Fruit fly (Drosophila melanogaster) whole organism, embryonic: ENCODE results near the gene Cdc14.

Experiments
- ATbp ChIP-seq: fragments of 200-800 bp; sonication (Bioruptor generic); optimal IDR thresholded peaks from 2 replicates; lab custom pipeline; 2017; ENCODE audit warnings: missing biosample characterization, mild to moderate bottlenecking, missing genetic modification characterization, missing genetic modification reagents
- CG11504 ChIP-seq: fragments of 200-800 bp; sonication (Bioruptor generic); optimal IDR thresholded peaks from 3 replicates; lab custom pipeline; 2019; ENCODE audit warnings: missing biosample characterization, mild to moderate bottlenecking, missing genetic modification characterization, moderate library complexity
- CG12299 ChIP-seq: fragments of 200-800 bp; sonication (Bioruptor generic); optimal IDR thresholded peaks from 2 replicates; lab custom pipeline; 2018; ENCODE audit warnings: missing biosample characterization, mild to moderate bottlenecking, missing genetic modification characterization
- CG13296 ChIP-seq: fragments of 200-800 bp; sonication (Bioruptor generic); optimal IDR thresholded peaks from 3 replicates; lab custom pipeline; 2018; ENCODE audit warnings: missing biosample characterization, mild to moderate bottlenecking, missing genetic modification characterization
- CG15269 ChIP-seq: fragments of 200-800 bp; sonication (Bioruptor generic); optimal IDR thresholded peaks from 2 replicates; lab custom pipeline; 2018; ENCODE audit warnings: missing biosample characterization, mild to moderate bottlenecking, missing genetic modification characterization, moderate library complexity
- CG17361 ChIP-seq: fragments of 200-800 bp; sonication (Bioruptor generic); IDR thresholded peaks from 3 replicates; pipeline ENCODE4 v1.3.6; 2022; ENCODE audit warnings: missing biosample characterization, missing genetic modification characterization
- CG17912 ChIP-seq: fragments of 200-800 bp; sonication (Bioruptor generic); optimal IDR thresholded peaks from 2 replicates; lab custom pipeline; 2018; ENCODE audit warnings: missing biosample characterization, mild to moderate bottlenecking, missing genetic modification characterization
- CG18476 ChIP-seq: fragments of 200-800 bp; sonication (Bioruptor generic); optimal IDR thresholded peaks from 2 replicates; lab custom pipeline; 2016; ENCODE audit warnings: missing biosample characterization, mild to moderate bottlenecking, missing genetic modification characterization
- CG2199 ChIP-seq: fragments of 200-800 bp; sonication (Bioruptor generic); IDR thresholded peaks from 3 replicates; pipeline ENCODE4 v1.3.6; 2022; ENCODE audit warnings: missing biosample characterization, missing genetic modification characterization
- CG2875 ChIP-seq: fragments of 200-800 bp; sonication (Bioruptor generic); optimal IDR thresholded peaks from 2 replicates; lab custom pipeline; 2017; ENCODE audit warnings: missing biosample characterization, mild to moderate bottlenecking, missing genetic modification characterization, missing genetic modification reagents
- CG31441 ChIP-seq: fragments of 200-800 bp; sonication (Bioruptor generic); IDR thresholded peaks from 2 replicates; pipeline ENCODE4 v1.3.6; 2022; ENCODE audit warnings: missing biosample characterization, missing genetic modification characterization
- CG33213 ChIP-seq: fragments of 200-800 bp; sonication (Bioruptor generic); optimal IDR thresholded peaks from 3 replicates; lab custom pipeline; 2016; ENCODE audit warnings: missing biosample characterization, missing genetic modification characterization
- CG34422 ChIP-seq: fragments of 200-800 bp; sonication (Bioruptor generic); IDR thresholded peaks from 3 replicates; pipeline ENCODE4 v1.3.6; 2022; ENCODE audit warnings: missing biosample characterization, missing genetic modification characterization
- CG3847 ChIP-seq: fragments of 200-800 bp; sonication (Bioruptor generic); IDR thresholded peaks from 2 replicates; pipeline ENCODE4 v1.3.6; 2022; ENCODE audit warnings: missing biosample characterization, missing genetic modification characterization
- CG42726 ChIP-seq: fragments of 200-800 bp; sonication (Bioruptor generic); IDR thresholded peaks from 2 replicates; pipeline ENCODE4 v1.3.6; 2022; ENCODE audit warnings: missing biosample characterization, missing genetic modification characterization; ENCODE audit not compliant: partially characterized antibody
- CG6175 ChIP-seq: fragments of 200-800 bp; sonication (Bioruptor generic); IDR thresholded peaks from 3 replicates; pipeline ENCODE4 v1.3.6; 2022; ENCODE audit warnings: missing biosample characterization, missing genetic modification characterization
- CG7372 ChIP-seq: fragments of 200-800 bp; sonication (Bioruptor generic); IDR thresholded peaks from 2 replicates; pipeline ENCODE4 v1.3.6; 2022; ENCODE audit warnings: missing biosample characterization, missing genetic modification characterization
- Dek ChIP-seq: fragments of 200-800 bp; sonication (Bioruptor generic); optimal IDR thresholded peaks from 3 replicates; lab custom pipeline; 2019; ENCODE audit warnings: missing biosample characterization, mild to moderate bottlenecking, missing genetic modification characterization, moderate library complexity
- Dip3 ChIP-seq: fragments of 200-800 bp; sonication (Bioruptor generic); optimal IDR thresholded peaks from 3 replicates; lab custom pipeline; 2016; ENCODE audit warnings: missing biosample characterization, missing genetic modification characterization
- Dll ChIP-seq: fragments of 200-800 bp; sonication (Bioruptor generic); IDR thresholded peaks from 4 replicates; pipeline ENCODE4 v1.3.6; 2022; ENCODE audit warnings: missing biosample characterization, missing genetic modification characterization; ENCODE audit not compliant: partially characterized antibody
- Doc2 ChIP-seq: fragments of 200-800 bp; sonication (Bioruptor generic); IDR thresholded peaks from 2 replicates; pipeline ENCODE4 v1.3.6; 2022; ENCODE audit warnings: missing biosample characterization, missing genetic modification characterization
- Eip74EF ChIP-seq, 2 experiments: fragments of 200-800 bp in 1 of 2; fragments of >200 bp in 1 of 2; sonication (Bioruptor generic) in 1 of 2; optimal IDR thresholded peaks; 2 replicates each; lab custom pipeline; 2017 to 2019; ENCODE audit warnings: missing biosample characterization in 2 of 2, missing genetic modification characterization in 2 of 2, mild to moderate bottlenecking in 1 of 2, moderate library complexity in 1 of 2
- Ets65A ChIP-seq: fragments of 200-800 bp; sonication (Bioruptor generic); peaks from one replicate; lab custom pipeline; 2016; ENCODE audit warnings: missing biosample characterization, missing genetic modification characterization
- Fer1 ChIP-seq: fragments of 200-800 bp; sonication (Bioruptor generic); optimal IDR thresholded peaks from 2 replicates; lab custom pipeline; 2017; ENCODE audit warnings: missing biosample characterization, mild to moderate bottlenecking, missing genetic modification characterization
- Gug ChIP-seq: fragments of 200-800 bp; sonication (Bioruptor generic); IDR thresholded peaks from 4 replicates; pipeline ENCODE4 v1.3.6; 2022; ENCODE audit warnings: missing biosample characterization, missing genetic modification characterization
- Hsf ChIP-seq: fragments of 200-800 bp; sonication (Bioruptor generic); optimal IDR thresholded peaks from 3 replicates; lab custom pipeline; 2016; ENCODE audit warnings: missing biosample characterization, missing genetic modification characterization
- Lhr ChIP-seq: fragments of 200-800 bp; sonication (Bioruptor generic); optimal IDR thresholded peaks from 3 replicates; lab custom pipeline; 2017; ENCODE audit warnings: mild to moderate bottlenecking, missing biosample characterization, missing genetic modification reagents, missing genetic modification characterization
- Nf-YB ChIP-seq: fragments of 200-800 bp; sonication (Bioruptor generic); optimal IDR thresholded peaks from 3 replicates; lab custom pipeline; 2019; ENCODE audit warnings: missing biosample characterization, mild to moderate bottlenecking, missing genetic modification characterization, moderate library complexity
- Poxn ChIP-seq: fragments of 200-800 bp; sonication (Bioruptor generic); IDR thresholded peaks from 2 replicates; pipeline ENCODE4 v1.3.6; 2022; ENCODE audit warnings: missing biosample characterization, missing genetic modification characterization
- Usf ChIP-seq: fragments of 200-800 bp; sonication (Bioruptor generic); optimal IDR thresholded peaks from 2 replicates; lab custom pipeline; 2017; ENCODE audit warnings: missing genotype, missing biosample characterization, missing genetic modification characterization
- Xbp1 ChIP-seq: fragments of 200-800 bp; sonication (Bioruptor generic); optimal IDR thresholded peaks from 3 replicates; lab custom pipeline; 2016; ENCODE audit warnings: missing biosample characterization, mild to moderate bottlenecking, missing genetic modification characterization
- az2 ChIP-seq: fragments of 200-800 bp; sonication (Bioruptor generic); optimal IDR thresholded peaks from 3 replicates; lab custom pipeline; 2016; ENCODE audit warnings: missing biosample characterization, missing genetic modification characterization
- caup ChIP-seq: fragments of 200-800 bp; sonication (Bioruptor generic); optimal IDR thresholded peaks from 3 replicates; lab custom pipeline; 2017; ENCODE audit warnings: missing biosample characterization, mild to moderate bottlenecking, missing genetic modification characterization, moderate library complexity; ENCODE audit not compliant: severe bottlenecking
- chinmo ChIP-seq: fragments of 200-800 bp; sonication (Bioruptor generic); IDR thresholded peaks from 4 replicates; pipeline ENCODE4 v1.3.6; 2022; ENCODE audit warnings: missing biosample characterization, missing genetic modification characterization; ENCODE audit not compliant: partially characterized antibody
- crp ChIP-seq, 2 experiments: fragments of 200-800 bp; sonication (Bioruptor generic); optimal IDR thresholded peaks; 2 replicates in 1 of 2; 3 replicates in 1 of 2; lab custom pipeline; 2017; ENCODE audit warnings: missing biosample characterization in 2 of 2, missing genetic modification characterization in 2 of 2, mild to moderate bottlenecking in 1 of 2, moderate library complexity in 1 of 2
- ewg ChIP-seq: fragments of 200-800 bp; sonication (Bioruptor generic); optimal IDR thresholded peaks from 3 replicates; lab custom pipeline; 2017; ENCODE audit warnings: mild to moderate bottlenecking, missing biosample characterization, missing genetic modification reagents, missing genetic modification characterization
- exex ChIP-seq: fragments of 200-800 bp; sonication (Bioruptor generic); optimal IDR thresholded peaks from 4 replicates; lab custom pipeline; 2018; ENCODE audit warnings: missing biosample characterization, mild to moderate bottlenecking, missing genetic modification characterization, moderate library complexity
- fd3F ChIP-seq: fragments of 200-800 bp; sonication (Bioruptor generic); optimal IDR thresholded peaks from 2 replicates; lab custom pipeline; 2018; ENCODE audit warnings: missing biosample characterization, mild to moderate bottlenecking, missing genetic modification characterization, moderate library complexity
- ftz-f1 ChIP-seq: fragments of 200-800 bp; sonication (Bioruptor generic); optimal IDR thresholded peaks from 2 replicates; lab custom pipeline; 2016; ENCODE audit warnings: missing biosample characterization, missing genetic modification characterization
- gem ChIP-seq: fragments of 200-800 bp; sonication (Bioruptor generic); optimal IDR thresholded peaks from 2 replicates; lab custom pipeline; 2019; ENCODE audit warnings: missing biosample characterization, mild to moderate bottlenecking, missing genetic modification characterization, moderate library complexity
- hkb ChIP-seq, 2 experiments: fragments of 200-800 bp in 1 of 2; fragments of >200 bp in 1 of 2; sonication (Bioruptor generic) in 1 of 2; IDR thresholded peaks in 1 of 2; optimal IDR thresholded peaks in 1 of 2; 2 replicates each; pipeline versions ENCODE4 v1.3.6 to Lab custom; 2017 to 2022; ENCODE audit warnings: missing biosample characterization in 1 of 2, missing genetic modification characterization in 1 of 2
- lola ChIP-seq, 3 experiments: fragments of >200 bp in 2 of 3; fragments of 200-800 bp in 1 of 3; sonication (Bioruptor generic) in 1 of 3; optimal IDR thresholded peaks; 2 replicates each; lab custom pipeline; 2017 to 2019; ENCODE audit warnings: missing biosample characterization in 3 of 3, missing genetic modification characterization in 3 of 3, mild to moderate bottlenecking in 1 of 3, moderate library complexity in 1 of 3
- mirr ChIP-seq: fragments of 200-800 bp; sonication (Bioruptor generic); optimal IDR thresholded peaks from 3 replicates; lab custom pipeline; 2018; ENCODE audit warnings: missing biosample characterization, mild to moderate bottlenecking, missing genetic modification characterization
- tgo ChIP-seq: fragments of 200-800 bp; sonication (Bioruptor generic); IDR thresholded peaks from 3 replicates; pipeline ENCODE4 v1.3.6; 2022; ENCODE audit warnings: missing biosample characterization, missing genetic modification characterization
- tin ChIP-seq: fragments of 200-800 bp; sonication (Bioruptor generic); optimal IDR thresholded peaks from 3 replicates; lab custom pipeline; 2016; ENCODE audit warnings: missing biosample characterization, missing genetic modification characterization
- trem ChIP-seq: fragments of 200-800 bp; optimal IDR thresholded peaks from 3 replicates; lab custom pipeline; 2019; ENCODE audit warnings: missing biosample characterization, mild to moderate bottlenecking, missing genetic modification characterization, moderate library complexity
- unpg ChIP-seq: fragments of 200-800 bp; sonication (Bioruptor generic); optimal IDR thresholded peaks from 3 replicates; lab custom pipeline; 2018; ENCODE audit warnings: missing biosample characterization, mild to moderate bottlenecking, missing genetic modification characterization, moderate library complexity

The Cdc14 gene

DNA sequence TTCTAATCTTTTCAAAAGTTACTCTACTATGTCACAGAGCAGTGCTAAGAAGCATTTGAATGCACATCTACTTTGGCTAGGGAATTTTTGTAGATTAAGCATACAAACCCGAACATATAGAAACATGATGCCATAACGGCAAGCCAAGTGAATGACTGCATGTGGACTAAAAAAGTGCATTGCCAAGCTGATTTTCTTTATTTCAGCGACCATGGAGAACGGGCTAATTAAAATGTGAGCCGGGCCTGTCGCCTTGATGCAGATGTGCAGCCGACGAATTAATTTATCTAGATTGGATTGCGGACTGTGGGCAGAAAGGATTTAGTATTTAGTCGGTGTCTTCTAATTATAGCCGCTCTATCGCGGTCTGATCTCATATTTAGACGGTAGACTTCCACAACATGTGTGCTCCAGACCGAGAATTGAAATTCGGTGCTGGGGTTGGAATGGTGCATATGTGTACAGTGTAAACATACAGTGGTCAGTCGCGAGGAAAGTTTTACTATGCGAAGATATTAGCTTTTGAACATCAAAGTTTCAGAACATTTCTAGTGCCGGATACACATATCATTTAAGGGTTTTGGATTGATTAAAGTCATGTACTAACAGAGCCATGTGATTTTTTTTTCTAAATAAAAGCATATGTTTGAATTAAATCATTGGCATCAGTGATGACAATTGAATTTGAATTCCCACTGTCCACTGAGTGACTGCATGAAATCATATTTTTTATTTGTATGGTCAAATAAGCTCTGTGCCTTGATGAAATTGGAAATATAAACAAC is 2.2 kb upstream of the Cdc14 start (continued):
- TF ChIP-seq az2 (GFP tag; lab: Kevin White, UChicago) (peak; percentile 13), Usf (GFP tag; lab: Kevin White, UChicago) (no peak), tin (GFP tag; lab: Kevin White, UChicago) (peak; percentile 7), Xbp1 (GFP tag; lab: Kevin White, UChicago) (peak; percentile 27), Fer1 (no peak), Dll (GFP tag; lab: Robert Waterston, UW) (no peak), chinmo (GFP tag; lab: Robert Waterston, UW) (no peak), ftz-f1 (no peak), CG17361 (peak; percentile 39; the same call in 1 of the 3 replicates), Hsf (GFP tag; lab: Kevin White, UChicago) (peak; percentile 6), CG11504 (peak; percentile 62), CG2875 (GFP tag; lab: Kevin White, UChicago) (no peak), CG31441 (GFP tag; lab: Robert Waterston, UW) (0 out of 2 replicates have a peak, but pooled peaks have one; percentile 10), Lhr (GFP tag; lab: Kevin White, UChicago) (no peak), Dip3 (GFP tag; lab: Kevin White, UChicago) (no peak), lola (GFP tag; optimal IDR thresholded peaks at IDR 0.05; lab: Kevin White, UChicago) (peak in 1 of 3 experiments; percentile 9), exex (tag; lab: Kevin White, UChicago) (no peak), crp (GFP tag; optimal IDR thresholded peaks at IDR 0.05; lab: Kevin White, UChicago) (no peak), CG17912 (GFP tag; lab: Kevin White, UChicago) (no peak), CG18476 (GFP tag; lab: Kevin White, UChicago) (no peak), CG15269 (peak; percentile 36), CG42726 (GFP tag; lab: Robert Waterston, UW) (no peak), Nf-YB (peak; percentile 5), Dek (tag; lab: Kevin White, UChicago) (no peak), fd3F (GFP tag; lab: Kevin White, UChicago) (no peak), mirr (no peak), caup (GFP tag; lab: Kevin White, UChicago) (no peak), CG33213 (GFP tag; lab: Kevin White, UChicago) (no peak), CG34422 (no peak), hkb (optimal IDR thresholded peaks at IDR 0.05; lab: Kevin White, UChicago) (no peak), hkb (GFP tag; IDR thresholded peaks at IDR 0.05; lab: Robert Waterston, UW) (peak; percentile 28; the same call in 1 of the 2 replicates), Eip74EF (GFP tag; optimal IDR thresholded peaks at IDR 0.05; lab: Kevin White, UChicago) (no peak), CG2199 (peak; percentile 77; the same call in 2 of the 3 replicates), CG13296 (GFP tag; lab: Kevin White, UChicago) (no peak), unpg (GFP tag; lab: Kevin White, UChicago) (peak; percentile 1), CG7372 (GFP tag; lab: Robert Waterston, UW) (no peak), Ets65A (GFP tag; lab: Kevin White, UChicago) (peak; percentile 72), CG6175 (no peak), ATbp (GFP tag; lab: Kevin White, UChicago) (peak; percentile 29), trem (tag; lab: Kevin White, UChicago) (peak; percentile 0), ewg (GFP tag; lab: Kevin White, UChicago) (no peak), Doc2 (GFP tag; lab: Robert Waterston, UW) (no peak), CG3847 (GFP tag; lab: Robert Waterston, UW) (no peak), Gug (GFP tag; lab: Robert Waterston, UW) (no peak), Poxn (GFP tag; lab: Robert Waterston, UW) (no peak), gem (peak; percentile 49), tgo (GFP tag; lab: Robert Waterston, UW) (0 out of 3 replicates have a peak, but pooled peaks have one; percentile 13), CG12299 (tag; lab: Kevin White, UChicago) (no peak)
